Worm (Caenorhabditis elegans) whole organism, late embryonic: ENCODE data around the gene F28A10.1.

Experiments used
- K02D7.2 ChIP-seq: sonication (generic microtip); optimal IDR thresholded peaks from 2 replicates; lab custom pipeline; 2017; ENCODE audit warnings: mild to moderate bottlenecking, missing genetic modification characterization, missing compliant biosample characterization
- K09A11.1 ChIP-seq: sonication (generic microtip); optimal IDR thresholded peaks from 2 replicates; lab custom pipeline; 2017; ENCODE audit warnings: antibody characterized with exemption, mild to moderate bottlenecking, missing genetic modification characterization, missing compliant biosample characterization; ENCODE audit not compliant: insufficient read depth
- Y22D7AL.16 ChIP-seq: sonication (generic microtip); optimal IDR thresholded peaks from 2 replicates; lab custom pipeline; 2016; ENCODE audit warnings: missing genetic modification characterization, missing compliant biosample characterization
- ceh-18 ChIP-seq: sonication (generic microtip); optimal IDR thresholded peaks from 2 replicates; lab custom pipeline; 2016; ENCODE audit warnings: missing genetic modification characterization, missing compliant biosample characterization
- ceh-19 ChIP-seq: fragments of 200-800 bp; sonication (Bioruptor generic); optimal IDR thresholded peaks from 2 replicates; lab custom pipeline; 2018; ENCODE audit warnings: mild to moderate bottlenecking, missing genetic modification characterization, missing compliant biosample characterization
- ceh-2 ChIP-seq: sonication (generic microtip); optimal IDR thresholded peaks from 2 replicates; lab custom pipeline; 2016; ENCODE audit warnings: missing genotype, missing genetic modification characterization, missing compliant biosample characterization
- ceh-24 ChIP-seq: sonication (generic microtip); optimal IDR thresholded peaks from 2 replicates; lab custom pipeline; 2016; ENCODE audit warnings: mild to moderate bottlenecking, missing genetic modification characterization, missing compliant biosample characterization
- ceh-30 ChIP-seq: fragments of 150-350 bp; optimal IDR thresholded peaks from 2 replicates; lab custom pipeline; 2014; ENCODE audit warnings: missing biosample characterization, missing genetic modification characterization
- ceh-31 ChIP-seq: sonication (generic microtip); optimal IDR thresholded peaks from 2 replicates; lab custom pipeline; 2016; ENCODE audit warnings: missing genetic modification characterization, missing compliant biosample characterization
- ceh-48 ChIP-seq: sonication (generic microtip); optimal IDR thresholded peaks from 2 replicates; lab custom pipeline; 2016; ENCODE audit warnings: missing genetic modification characterization, inconsistent platforms, missing compliant biosample characterization
- ceh-9 ChIP-seq: sonication (generic microtip); optimal IDR thresholded peaks from 2 replicates; lab custom pipeline; 2016; ENCODE audit warnings: mild to moderate bottlenecking, missing genetic modification characterization, inconsistent platforms, missing compliant biosample characterization
- che-1 ChIP-seq: sonication (generic microtip); optimal IDR thresholded peaks from 2 replicates; lab custom pipeline; 2016; ENCODE audit warnings: mild to moderate bottlenecking, missing genetic modification characterization, missing compliant biosample characterization
- dmd-4 ChIP-seq: sonication (generic microtip); optimal IDR thresholded peaks from 2 replicates; lab custom pipeline; 2016; ENCODE audit warnings: borderline replicate concordance, missing genetic modification characterization, missing compliant biosample characterization
- dve-1 ChIP-seq: sonication (generic microtip); optimal IDR thresholded peaks from 2 replicates; lab custom pipeline; 2017; ENCODE audit warnings: antibody characterized with exemption, mild to moderate bottlenecking, missing genetic modification characterization, missing compliant biosample characterization
- elt-2 ChIP-seq: sonication (generic microtip); optimal IDR thresholded peaks from 2 replicates; lab custom pipeline; 2016; ENCODE audit warnings: missing genetic modification reagents, missing genetic modification characterization, missing compliant biosample characterization
- eyg-1 ChIP-seq: sonication (generic microtip); optimal IDR thresholded peaks from 2 replicates; lab custom pipeline; 2016; ENCODE audit warnings: missing genotype, missing genetic modification characterization, missing compliant biosample characterization
- fax-1 ChIP-seq: sonication (generic microtip); optimal IDR thresholded peaks from 2 replicates; lab custom pipeline; 2016; ENCODE audit warnings: missing genotype, missing genetic modification characterization, missing compliant biosample characterization
- fkh-6 ChIP-seq: sonication (generic microtip); optimal IDR thresholded peaks from 2 replicates; lab custom pipeline; 2016; ENCODE audit warnings: missing genetic modification characterization, missing compliant biosample characterization
- gmeb-2 ChIP-seq: sonication (generic microtip); optimal IDR thresholded peaks from 2 replicates; lab custom pipeline; 2016; ENCODE audit warnings: missing genetic modification characterization, inconsistent platforms, missing compliant biosample characterization
- hlh-13 ChIP-seq: fragments of 200-800 bp; sonication (Bioruptor generic); optimal IDR thresholded peaks from 2 replicates; lab custom pipeline; 2018; ENCODE audit warnings: mild to moderate bottlenecking, missing genetic modification characterization, missing compliant biosample characterization
- hlh-15 ChIP-seq: sonication (generic microtip); optimal IDR thresholded peaks from 2 replicates; lab custom pipeline; 2016; ENCODE audit warnings: missing genetic modification characterization, missing compliant biosample characterization
- hlh-30 ChIP-seq: sonication (generic microtip); optimal IDR thresholded peaks from 2 replicates; lab custom pipeline; 2017; ENCODE audit warnings: antibody characterized with exemption, missing genetic modification characterization, missing compliant biosample characterization; ENCODE audit not compliant: insufficient read depth
- hlh-6 ChIP-seq: sonication (generic microtip); optimal IDR thresholded peaks from 2 replicates; lab custom pipeline; 2016; ENCODE audit warnings: missing genotype, missing genetic modification characterization, missing compliant biosample characterization
- hlh-8 ChIP-seq: sonication (generic microtip); optimal IDR thresholded peaks from 2 replicates; lab custom pipeline; 2016; ENCODE audit warnings: missing genotype, missing genetic modification characterization, missing compliant biosample characterization
- lim-6 ChIP-seq: sonication (generic microtip); optimal IDR thresholded peaks from 2 replicates; lab custom pipeline; 2016; ENCODE audit warnings: missing genetic modification characterization, missing compliant biosample characterization
- lin-11 ChIP-seq: fragments of 200-800 bp; sonication (Bioruptor generic); optimal IDR thresholded peaks from 2 replicates; lab custom pipeline; 2018; ENCODE audit warnings: mild to moderate bottlenecking, missing genetic modification characterization, missing compliant biosample characterization
- nhr-232 ChIP-seq: sonication (generic microtip); optimal IDR thresholded peaks from 2 replicates; lab custom pipeline; 2016; ENCODE audit warnings: missing genetic modification characterization, missing compliant biosample characterization
- pax-1 ChIP-seq: fragments of 150-350 bp; optimal IDR thresholded peaks from 2 replicates; lab custom pipeline; 2014; ENCODE audit warnings: missing biosample characterization, missing genetic modification characterization
- pha-2 ChIP-seq: sonication (generic microtip); optimal IDR thresholded peaks from 2 replicates; lab custom pipeline; 2017; ENCODE audit warnings: mild to moderate bottlenecking, missing genetic modification characterization, missing compliant biosample characterization
- pha-4 ChIP-seq: fragments of 150-350 bp; optimal IDR thresholded peaks from 2 replicates; lab custom pipeline; 2018; ENCODE audit warnings: missing biosample characterization, missing genetic modification reagents, missing genetic modification characterization
- pqm-1 ChIP-seq: sonication (generic microtip); optimal IDR thresholded peaks from 2 replicates; lab custom pipeline; 2016; ENCODE audit warnings: missing genetic modification characterization, missing compliant biosample characterization
- ref-2 ChIP-seq: sonication (generic microtip); optimal IDR thresholded peaks from 2 replicates; lab custom pipeline; 2016; ENCODE audit warnings: missing genetic modification characterization, missing compliant biosample characterization
- rnt-1 ChIP-seq: sonication (generic microtip); optimal IDR thresholded peaks from 2 replicates; lab custom pipeline; 2016; ENCODE audit warnings: missing genetic modification characterization, missing compliant biosample characterization
- sdc-2 ChIP-seq: sonication (generic microtip); optimal IDR thresholded peaks from 2 replicates; lab custom pipeline; 2016; ENCODE audit warnings: missing genotype, missing genetic modification characterization, missing compliant biosample characterization
- sox-2 ChIP-seq: fragments of 200-800 bp; sonication (Bioruptor generic); IDR thresholded peaks from 2 replicates; pipeline ENCODE4 v1.3.6; 2022; ENCODE audit warnings: missing genetic modification reagents, missing genetic modification characterization, missing compliant biosample characterization
- sox-4 ChIP-seq: sonication (generic microtip); optimal IDR thresholded peaks from 2 replicates; lab custom pipeline; 2017; ENCODE audit warnings: mild to moderate bottlenecking, missing genetic modification characterization, inconsistent platforms, missing compliant biosample characterization
- unc-42 ChIP-seq: sonication (generic microtip); optimal IDR thresholded peaks from 2 replicates; lab custom pipeline; 2016; ENCODE audit warnings: missing genotype, missing genetic modification characterization, missing compliant biosample characterization
- unc-55 ChIP-seq: sonication (generic microtip); optimal IDR thresholded peaks from 2 replicates; lab custom pipeline; 2017; ENCODE audit warnings: missing biosample characterization, missing genetic modification reagents, missing genetic modification characterization
- zip-5 ChIP-seq: sonication (generic microtip); optimal IDR thresholded peaks from 2 replicates; lab custom pipeline; 2016; ENCODE audit warnings: missing genetic modification characterization, missing compliant biosample characterization
- ztf-16 ChIP-seq: sonication (generic microtip); optimal IDR thresholded peaks from 2 replicates; lab custom pipeline; 2017; ENCODE audit warnings: missing genetic modification characterization, missing compliant biosample characterization

The F28A10.1 gene

ce11 chrII:797445-797844, 28.2 kb upstream of the F28A10.1 start:
- no peak for TF ChIP-seq dmd-4 (tag; lab: Kevin White, UChicago)
- no peak for TF ChIP-seq rnt-1 (tag; lab: Kevin White, UChicago)
- no peak for TF ChIP-seq fkh-6 (tag; lab: Kevin White, UChicago)
- no peak for TF ChIP-seq gmeb-2 (tag; lab: Kevin White, UChicago)
- no peak for TF ChIP-seq pqm-1
- no peak for TF ChIP-seq K09A11.1 (tag; lab: Kevin White, UChicago)
- no peak for TF ChIP-seq eyg-1 (tag; lab: Kevin White, UChicago)
- no peak for TF ChIP-seq elt-2 (tag; lab: Kevin White, UChicago)
- no peak for TF ChIP-seq zip-5
- TF ChIP-seq pha-2: no peak
- TF ChIP-seq sox-4 (tag; lab: Kevin White, UChicago): no peak
- TF ChIP-seq ceh-18 (tag; lab: Kevin White, UChicago): no peak
- TF ChIP-seq fax-1 (tag; lab: Kevin White, UChicago): no peak
- TF ChIP-seq che-1 (tag; lab: Kevin White, UChicago): no peak
- TF ChIP-seq ceh-30 (tag; lab: Kevin White, UChicago): no peak
- TF ChIP-seq Y22D7AL.16: no peak
- no peak for TF ChIP-seq sdc-2
- no peak for TF ChIP-seq K02D7.2 (tag; lab: Kevin White, UChicago)
- TF ChIP-seq hlh-8: no peak

- TF ChIP-seq ceh-24 (no peak), sdc-2 (no peak), ceh-48 (tag; lab: Kevin White, UChicago) (no peak), che-1 (tag; lab: Kevin White, UChicago) (no peak), hlh-13 (GFP tag; lab: Kevin White, UChicago) (no peak), fax-1 (tag; lab: Kevin White, UChicago) (no peak), sox-2 (GFP tag; lab: Robert Waterston, UW) (no peak), ref-2 (tag; lab: Kevin White, UChicago) (no peak), unc-42 (tag; lab: Kevin White, UChicago) (no peak), lim-6 (no peak), K09A11.1 (tag; lab: Kevin White, UChicago) (no peak), elt-2 (tag; lab: Kevin White, UChicago) (no peak), pax-1 (tag; lab: Kevin White, UChicago) (no peak), ceh-19 (no peak), rnt-1 (tag; lab: Kevin White, UChicago) (no peak)
These were observed 25.9 kb upstream of the F28A10.1 start, which contains the start of gene F46F5.14 for ce11 chrII:799700-800099. TSS of gene F46F5.14 (plus strand) at chrII:800000.

DNA sequence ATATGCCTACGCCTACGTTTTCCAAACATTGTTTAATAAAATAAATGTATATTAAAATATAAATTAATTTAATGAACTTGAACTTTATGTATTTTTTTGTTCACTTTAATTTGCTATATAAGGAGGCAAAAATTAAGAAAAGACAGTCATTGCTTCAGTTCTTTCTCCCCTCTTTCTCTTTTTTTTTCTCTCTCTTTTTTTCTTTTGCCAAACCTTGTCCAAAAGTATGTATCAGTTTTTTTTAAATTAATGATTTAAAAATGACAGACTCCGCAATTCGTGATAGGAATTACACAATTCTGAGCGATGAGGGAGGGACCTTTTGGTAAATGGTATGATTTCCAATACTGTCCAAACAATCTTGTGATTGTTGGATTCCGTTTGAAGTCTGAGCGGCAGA, 22.6 kb upstream of the F28A10.1 start, which contains the start of gene F46F5.13:
F46F5.13 (plus strand) TSS at position 301 of the 400 bp plus-strand sequence.
- TF ChIP-seq unc-55 (no peak), dve-1 (tag; lab: Kevin White, UChicago) (no peak), lim-6 (no peak), pha-4 (tag; lab: Kevin White, UChicago) (no peak), ceh-30 (tag; lab: Kevin White, UChicago) (no peak), sox-2 (GFP tag; lab: Robert Waterston, UW) (no peak)

ce11 chrII:808457-808856, 17.2 kb upstream of the F28A10.1 start, which contains the start of gene F46F5.11:
TSS of gene F46F5.11 (plus strand) at chrII:808757.
- TF ChIP-seq che-1 (tag; lab: Kevin White, UChicago): no peak
- no peak for TF ChIP-seq ceh-2
- no peak for TF ChIP-seq ceh-19
- no peak for TF ChIP-seq nhr-232 (tag; lab: Kevin White, UChicago)
- no peak for TF ChIP-seq pha-4 (tag; lab: Kevin White, UChicago)
- no peak for TF ChIP-seq pha-2
- no peak for TF ChIP-seq pax-1 (tag; lab: Kevin White, UChicago)
- no peak for TF ChIP-seq sox-2 (GFP tag; lab: Robert Waterston, UW)
- TF ChIP-seq, all 69 proteins: peak for 0

ce11 chrII:812917-813316, 12.7 kb upstream of the F28A10.1 start, which contains the start of gene F46F5.5:
TSS of gene F46F5.5 (minus strand) at chrII:813017.
- TF ChIP-seq ref-2 (tag; lab: Kevin White, UChicago) (no peak), ceh-9 (no peak), pax-1 (tag; lab: Kevin White, UChicago) (no peak), hlh-6 (tag; lab: Kevin White, UChicago) (no peak), pqm-1 (no peak), eyg-1 (tag; lab: Kevin White, UChicago) (no peak), sdc-2 (no peak), lin-11 (tag; lab: Kevin White, UChicago) (no peak), hlh-30 (no peak), ceh-31 (tag; lab: Kevin White, UChicago) (no peak), rnt-1 (tag; lab: Kevin White, UChicago) (no peak), ztf-16 (no peak), ceh-19 (no peak), hlh-15 (tag; lab: Kevin White, UChicago) (no peak), elt-2 (tag; lab: Kevin White, UChicago) (no peak)
